Worm (Caenorhabditis elegans) whole organism, late embryonic: Measurements from ENCODE around the gene clec-197.
A peak's percentile ranks its signal among the peaks of the same experiment; 100 is the strongest.

Source experiments
- F13H6.1 ChIP-seq: sonication (generic microtip); optimal IDR thresholded peaks from 2 replicates; lab custom pipeline; 2016; ENCODE audit warnings: missing genetic modification characterization, missing compliant biosample characterization
- K02D7.2 ChIP-seq: sonication (generic microtip); optimal IDR thresholded peaks from 2 replicates; lab custom pipeline; 2017; ENCODE audit warnings: mild to moderate bottlenecking, missing genetic modification characterization, missing compliant biosample characterization
- K09A11.1 ChIP-seq: sonication (generic microtip); optimal IDR thresholded peaks from 2 replicates; lab custom pipeline; 2017; ENCODE audit warnings: antibody characterized with exemption, mild to moderate bottlenecking, missing genetic modification characterization, missing compliant biosample characterization; ENCODE audit not compliant: insufficient read depth
- Y22D7AL.16 ChIP-seq: sonication (generic microtip); optimal IDR thresholded peaks from 2 replicates; lab custom pipeline; 2016; ENCODE audit warnings: missing genetic modification characterization, missing compliant biosample characterization
- ahr-1 ChIP-seq: sonication (generic microtip); optimal IDR thresholded peaks from 2 replicates; lab custom pipeline; 2016; ENCODE audit warnings: missing genetic modification characterization, missing compliant biosample characterization
- ceh-14 ChIP-seq: sonication (generic microtip); optimal IDR thresholded peaks from 2 replicates; lab custom pipeline; 2016; ENCODE audit warnings: missing genotype, missing genetic modification characterization, missing compliant biosample characterization
- ceh-18 ChIP-seq: sonication (generic microtip); optimal IDR thresholded peaks from 2 replicates; lab custom pipeline; 2016; ENCODE audit warnings: missing genetic modification characterization, missing compliant biosample characterization
- ceh-31 ChIP-seq: sonication (generic microtip); optimal IDR thresholded peaks from 2 replicates; lab custom pipeline; 2016; ENCODE audit warnings: missing genetic modification characterization, missing compliant biosample characterization
- ceh-34 ChIP-seq: sonication (generic microtip); optimal IDR thresholded peaks from 2 replicates; lab custom pipeline; 2016; ENCODE audit warnings: mild to moderate bottlenecking, missing genetic modification characterization, missing compliant biosample characterization
- ceh-45 ChIP-seq: fragments of 200-800 bp; sonication (Bioruptor generic); IDR thresholded peaks from 2 replicates; pipeline ENCODE4 v1.3.6; 2022; ENCODE audit warnings: missing genetic modification reagents, missing genetic modification characterization, missing compliant biosample characterization
- ceh-48 ChIP-seq: sonication (generic microtip); optimal IDR thresholded peaks from 2 replicates; lab custom pipeline; 2016; ENCODE audit warnings: missing genetic modification characterization, inconsistent platforms, missing compliant biosample characterization
- ceh-6 ChIP-seq: fragments of 200-800 bp; sonication (Bioruptor generic); optimal IDR thresholded peaks from 2 replicates; lab custom pipeline; 2018; ENCODE audit warnings: mild to moderate bottlenecking, missing genetic modification characterization, missing compliant biosample characterization
- ceh-9 ChIP-seq: sonication (generic microtip); optimal IDR thresholded peaks from 2 replicates; lab custom pipeline; 2016; ENCODE audit warnings: mild to moderate bottlenecking, missing genetic modification characterization, inconsistent platforms, missing compliant biosample characterization
- che-1 ChIP-seq: sonication (generic microtip); optimal IDR thresholded peaks from 2 replicates; lab custom pipeline; 2016; ENCODE audit warnings: mild to moderate bottlenecking, missing genetic modification characterization, missing compliant biosample characterization
- dve-1 ChIP-seq: sonication (generic microtip); optimal IDR thresholded peaks from 2 replicates; lab custom pipeline; 2017; ENCODE audit warnings: antibody characterized with exemption, mild to moderate bottlenecking, missing genetic modification characterization, missing compliant biosample characterization
- elt-4 ChIP-seq: sonication (generic microtip); optimal IDR thresholded peaks from 2 replicates; lab custom pipeline; 2016; ENCODE audit warnings: missing genetic modification characterization, missing compliant biosample characterization
- fkh-6 ChIP-seq: sonication (generic microtip); optimal IDR thresholded peaks from 2 replicates; lab custom pipeline; 2016; ENCODE audit warnings: missing genetic modification characterization, missing compliant biosample characterization
- gmeb-2 ChIP-seq: sonication (generic microtip); optimal IDR thresholded peaks from 2 replicates; lab custom pipeline; 2016; ENCODE audit warnings: missing genetic modification characterization, inconsistent platforms, missing compliant biosample characterization
- hlh-13 ChIP-seq: fragments of 200-800 bp; sonication (Bioruptor generic); optimal IDR thresholded peaks from 2 replicates; lab custom pipeline; 2018; ENCODE audit warnings: mild to moderate bottlenecking, missing genetic modification characterization, missing compliant biosample characterization
- hlh-15 ChIP-seq: sonication (generic microtip); optimal IDR thresholded peaks from 2 replicates; lab custom pipeline; 2016; ENCODE audit warnings: missing genetic modification characterization, missing compliant biosample characterization
- hlh-6 ChIP-seq: sonication (generic microtip); optimal IDR thresholded peaks from 2 replicates; lab custom pipeline; 2016; ENCODE audit warnings: missing genotype, missing genetic modification characterization, missing compliant biosample characterization
- lim-6 ChIP-seq: sonication (generic microtip); optimal IDR thresholded peaks from 2 replicates; lab custom pipeline; 2016; ENCODE audit warnings: missing genetic modification characterization, missing compliant biosample characterization
- lin-11 ChIP-seq: fragments of 200-800 bp; sonication (Bioruptor generic); optimal IDR thresholded peaks from 2 replicates; lab custom pipeline; 2018; ENCODE audit warnings: mild to moderate bottlenecking, missing genetic modification characterization, missing compliant biosample characterization
- nhr-11 ChIP-seq: fragments of 150-350 bp; optimal IDR thresholded peaks from 2 replicates; lab custom pipeline; 2014; ENCODE audit warnings: missing biosample characterization, missing genetic modification characterization
- npax-4 ChIP-seq: sonication (generic microtip); optimal IDR thresholded peaks from 2 replicates; lab custom pipeline; 2016; ENCODE audit warnings: missing genetic modification characterization, missing compliant biosample characterization
- pax-1 ChIP-seq: fragments of 150-350 bp; optimal IDR thresholded peaks from 2 replicates; lab custom pipeline; 2014; ENCODE audit warnings: missing biosample characterization, missing genetic modification characterization
- pqm-1 ChIP-seq: sonication (generic microtip); optimal IDR thresholded peaks from 2 replicates; lab custom pipeline; 2016; ENCODE audit warnings: missing genetic modification characterization, missing compliant biosample characterization
- ref-2 ChIP-seq: sonication (generic microtip); optimal IDR thresholded peaks from 2 replicates; lab custom pipeline; 2016; ENCODE audit warnings: missing genetic modification characterization, missing compliant biosample characterization
- sdc-2 ChIP-seq: sonication (generic microtip); optimal IDR thresholded peaks from 2 replicates; lab custom pipeline; 2016; ENCODE audit warnings: missing genotype, missing genetic modification characterization, missing compliant biosample characterization
- sox-2 ChIP-seq: fragments of 200-800 bp; sonication (Bioruptor generic); IDR thresholded peaks from 2 replicates; pipeline ENCODE4 v1.3.6; 2022; ENCODE audit warnings: missing genetic modification reagents, missing genetic modification characterization, missing compliant biosample characterization
- syd-9 ChIP-seq: sonication (generic microtip); optimal IDR thresholded peaks from 2 replicates; lab custom pipeline; 2016; ENCODE audit warnings: mild to moderate bottlenecking, missing genetic modification characterization, moderate library complexity, missing compliant biosample characterization
- tbx-7 ChIP-seq: sonication (generic microtip); optimal IDR thresholded peaks from 2 replicates; lab custom pipeline; 2016; ENCODE audit warnings: missing genotype, missing genetic modification characterization, missing compliant biosample characterization
- ttx-3 ChIP-seq: sonication (generic microtip); optimal IDR thresholded peaks from 2 replicates; lab custom pipeline; 2016; ENCODE audit warnings: missing genetic modification reagents, missing genetic modification characterization, missing compliant biosample characterization
- unc-42 ChIP-seq: sonication (generic microtip); optimal IDR thresholded peaks from 2 replicates; lab custom pipeline; 2016; ENCODE audit warnings: missing genotype, missing genetic modification characterization, missing compliant biosample characterization
- unc-55 ChIP-seq: sonication (generic microtip); optimal IDR thresholded peaks from 2 replicates; lab custom pipeline; 2017; ENCODE audit warnings: missing biosample characterization, missing genetic modification reagents, missing genetic modification characterization
- unc-86 ChIP-seq: sonication (generic microtip); optimal IDR thresholded peaks from 2 replicates; lab custom pipeline; 2016; ENCODE audit warnings: missing genetic modification characterization, missing compliant biosample characterization
- zip-5 ChIP-seq: sonication (generic microtip); optimal IDR thresholded peaks from 2 replicates; lab custom pipeline; 2016; ENCODE audit warnings: missing genetic modification characterization, missing compliant biosample characterization

The clec-197 gene

DNA sequence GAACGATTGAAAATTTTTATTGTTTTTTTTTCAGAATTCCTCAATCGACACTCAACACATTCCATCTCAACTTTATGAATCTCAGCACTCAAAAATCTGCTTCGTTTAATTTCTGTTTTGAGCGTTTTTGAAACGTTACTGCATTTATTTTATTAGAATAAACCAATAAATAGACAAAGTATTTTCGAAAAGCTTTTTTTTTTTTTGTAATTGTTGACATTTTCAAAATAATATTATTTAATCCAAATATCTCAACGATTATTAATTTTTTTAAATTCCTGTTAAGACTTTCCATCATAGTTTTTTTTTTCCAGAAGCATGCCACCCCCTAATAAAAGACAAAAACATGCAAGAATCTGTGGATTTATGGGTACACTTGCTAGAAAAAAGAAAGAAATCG is 14.2 kb downstream of the clec-197 start, which contains the start of gene C49C3.7:
TSS of gene C49C3.7 (plus strand) at position 301 of the 400 bp plus-strand sequence.
- TF ChIP-seq ref-2 (tag; lab: Kevin White, UChicago) (no peak), K02D7.2 (tag; lab: Kevin White, UChicago) (no peak), che-1 (tag; lab: Kevin White, UChicago) (no peak), ttx-3 (no peak), elt-4 (tag; lab: Kevin White, UChicago) (no peak), ceh-6 (no peak), unc-55 (no peak), ceh-31 (tag; lab: Kevin White, UChicago) (no peak), gmeb-2 (no peak)

ce11 chrIV:17331100-17331577 is 15.4 kb downstream of the clec-197 start, which contains the start of gene C49C3.6:
TSS of gene C49C3.6 (plus strand) at chrIV:17331527.
- no peak for TF ChIP-seq ceh-14
- peak; percentile 62 for TF ChIP-seq unc-42

DNA sequence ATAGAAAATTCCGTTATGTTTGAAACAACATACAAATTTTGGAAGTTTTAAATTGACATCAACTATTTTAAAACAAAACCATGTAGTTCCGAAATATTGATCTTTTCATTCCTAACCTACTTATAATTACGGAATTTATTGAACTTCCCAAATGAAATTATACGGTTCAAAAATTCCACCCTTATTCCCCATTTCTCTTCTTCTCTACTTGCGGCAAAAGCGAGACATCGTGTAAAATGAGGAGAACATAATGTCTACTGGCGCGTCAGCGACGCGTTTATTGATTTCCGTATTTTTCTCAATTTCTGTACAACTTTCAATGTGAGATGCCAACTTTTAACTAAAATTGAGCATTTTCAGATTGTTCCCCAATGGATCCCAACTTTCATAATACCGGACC is 17.7 kb downstream of the clec-197 start, which contains the start of gene ceh-88:
TSS of gene ceh-88 (plus strand) at position 355 of the 400 bp plus-strand sequence.
- TF ChIP-seq K09A11.1 (tag; lab: Kevin White, UChicago): no peak
- no peak for TF ChIP-seq npax-4 (tag; lab: Kevin White, UChicago)
- no peak for TF ChIP-seq ceh-45
- TF ChIP-seq ceh-9: no peak
- TF ChIP-seq unc-86 (tag; lab: Kevin White, UChicago): no peak
- no peak for TF ChIP-seq hlh-6 (tag; lab: Kevin White, UChicago)
- no peak for TF ChIP-seq pax-1 (tag; lab: Kevin White, UChicago)
- TF ChIP-seq fkh-6 (tag; lab: Kevin White, UChicago): no peak
- no peak for TF ChIP-seq Y22D7AL.16 (tag; lab: Kevin White, UChicago)
- TF ChIP-seq gmeb-2: no peak
- no peak for TF ChIP-seq zip-5 (tag; lab: Kevin White, UChicago)
- TF ChIP-seq ceh-18 (tag; lab: Kevin White, UChicago): no peak
- TF ChIP-seq ceh-31 (tag; lab: Kevin White, UChicago): peak; percentile 3
- TF ChIP-seq K02D7.2 (tag; lab: Kevin White, UChicago): no peak
- TF ChIP-seq ttx-3: no peak
- TF ChIP-seq F13H6.1 (tag; lab: Kevin White, UChicago): no peak
- no peak for TF ChIP-seq pqm-1 (tag; lab: Kevin White, UChicago)
- no peak for TF ChIP-seq lim-6 (tag; lab: Kevin White, UChicago)
- no peak for TF ChIP-seq syd-9 (tag; lab: Kevin White, UChicago)
- TF ChIP-seq ceh-48 (tag; lab: Kevin White, UChicago): peak; percentile 88
- TF ChIP-seq ceh-34: no peak
- peak; percentile 73 for TF ChIP-seq unc-42
- no peak for TF ChIP-seq hlh-13
- no peak for TF ChIP-seq hlh-15 (tag; lab: Kevin White, UChicago)

DNA sequence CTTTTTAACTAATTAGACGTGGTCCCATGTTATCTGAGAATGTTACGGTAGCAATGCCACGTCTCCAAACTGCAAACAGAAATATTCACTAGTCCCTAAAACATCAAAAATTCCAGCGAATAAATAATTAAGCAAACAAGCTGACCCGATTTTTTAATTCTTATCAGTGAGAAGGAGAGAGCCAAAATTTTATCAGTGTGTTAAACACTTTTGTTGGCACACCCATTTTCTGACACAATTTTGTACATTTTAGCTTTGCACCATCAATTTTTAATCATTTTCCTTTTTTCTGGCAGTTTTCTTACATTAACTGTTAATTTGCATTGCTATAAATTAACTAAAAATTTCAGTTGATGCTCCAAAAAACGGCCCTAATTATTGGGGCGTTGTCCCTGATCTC is 26.1 kb downstream of the clec-197 start, which contains the start of gene C49C3.4:
TSS of gene C49C3.4 (plus strand) at position 351 of the 400 bp plus-strand sequence.
- TF ChIP-seq sdc-2 (tag; lab: Kevin White, UChicago) (no peak), tbx-7 (tag; lab: Kevin White, UChicago) (no peak), sox-2 (GFP tag; lab: Robert Waterston, UW) (no peak), lin-11 (tag; lab: Kevin White, UChicago) (no peak), ahr-1 (no peak), nhr-11 (tag; lab: Kevin White, UChicago) (no peak), dve-1 (tag; lab: Kevin White, UChicago) (no peak), pqm-1 (tag; lab: Kevin White, UChicago) (no peak), ceh-34 (no peak)
